Worm (Caenorhabditis elegans): ENCODE data around the gene epic-1.

ce11 chrIV:17426970-17427369 is 44.8 kb downstream of the epic-1 start:
- TF ChIP-seq hmbx-1 (tag; optimal IDR thresholded peaks at IDR 0.05), result no peak
- no peak for TF ChIP-seq pes-1 (GFP tag; IDR thresholded peaks at IDR 0.05)
- TF ChIP-seq ama-1 (optimal IDR thresholded peaks at IDR 0.05), result no peak
- no peak for TF ChIP-seq tbx-37 (GFP tag; conservative IDR thresholded peaks at IDR 0.05)
- TF ChIP-seq ets-7 (tag; optimal IDR thresholded peaks at IDR 0.05), result no peak
- no peak for TF ChIP-seq scrt-1 (GFP tag; IDR thresholded peaks at IDR 0.05)
- TF ChIP-seq hnd-1 (tag; optimal IDR thresholded peaks at IDR 0.05), result no peak
- no peak for TF ChIP-seq tbx-11 (GFP tag; IDR thresholded peaks at IDR 0.05)

Measured in whole organism, early embryonic.